Fruit fly (Drosophila melanogaster) whole organism, embryonic: ENCODE measurements around the gene rho-4.
A peak's percentile ranks its signal among the peaks of the same experiment; 100 is the strongest.

Experiments
- Atf-2 ChIP-seq: fragments of 200-800 bp; sonication (Bioruptor generic); optimal IDR thresholded peaks from 2 replicates; lab custom pipeline; 2016; ENCODE audit warnings: missing biosample characterization, missing genetic modification characterization
- Atf6 ChIP-seq: fragments of 200-800 bp; sonication (Bioruptor generic); IDR thresholded peaks from 2 replicates; pipeline ENCODE4 v1.3.6; 2022; ENCODE audit warnings: missing biosample characterization, missing genetic modification characterization
- CG10147 ChIP-seq: fragments of 200-800 bp; sonication (Bioruptor generic); optimal IDR thresholded peaks from 2 replicates; lab custom pipeline; 2019; ENCODE audit warnings: missing biosample characterization, mild to moderate bottlenecking, missing genetic modification characterization, moderate library complexity
- CG10366 ChIP-seq: fragments of 200-800 bp; sonication (Bioruptor generic); IDR thresholded peaks from 2 replicates; pipeline ENCODE4 v1.3.6; 2022; ENCODE audit warnings: missing biosample characterization, missing genetic modification characterization
- CG11723 ChIP-seq: fragments of 200-800 bp; sonication (Bioruptor generic); optimal IDR thresholded peaks from 2 replicates; lab custom pipeline; 2017; ENCODE audit warnings: missing biosample characterization, mild to moderate bottlenecking, missing genetic modification characterization
- CG14710 ChIP-seq: fragments of 200-800 bp; sonication (Bioruptor generic); optimal IDR thresholded peaks from 3 replicates; lab custom pipeline; 2019; ENCODE audit warnings: missing biosample characterization, mild to moderate bottlenecking, missing genetic modification characterization, moderate library complexity
- CG15269 ChIP-seq: fragments of 200-800 bp; sonication (Bioruptor generic); optimal IDR thresholded peaks from 2 replicates; lab custom pipeline; 2018; ENCODE audit warnings: missing biosample characterization, mild to moderate bottlenecking, missing genetic modification characterization, moderate library complexity
- CG15601 ChIP-seq: fragments of 200-800 bp; sonication (Bioruptor generic); optimal IDR thresholded peaks from 3 replicates; lab custom pipeline; 2019; ENCODE audit warnings: missing biosample characterization, mild to moderate bottlenecking, missing genetic modification characterization, moderate library complexity
- CG1647 ChIP-seq: fragments of 200-800 bp; sonication (Bioruptor generic); optimal IDR thresholded peaks from 3 replicates; lab custom pipeline; 2016; ENCODE audit warnings: missing biosample characterization, missing genetic modification characterization
- CG16815 ChIP-seq: fragments of 200-800 bp; sonication (Bioruptor generic); optimal IDR thresholded peaks from 3 replicates; lab custom pipeline; 2017; ENCODE audit warnings: missing biosample characterization, mild to moderate bottlenecking, missing genetic modification characterization
- CG18262 ChIP-seq: fragments of 200-800 bp; optimal IDR thresholded peaks from 3 replicates; lab custom pipeline; 2019; ENCODE audit warnings: missing biosample characterization, mild to moderate bottlenecking, missing genetic modification characterization, moderate library complexity
- CG31388 ChIP-seq: fragments of 200-800 bp; sonication (Bioruptor generic); optimal IDR thresholded peaks from 2 replicates; lab custom pipeline; 2016; ENCODE audit warnings: missing biosample characterization, missing genetic modification characterization
- CG3847 ChIP-seq: fragments of 200-800 bp; sonication (Bioruptor generic); IDR thresholded peaks from 2 replicates; pipeline ENCODE4 v1.3.6; 2022; ENCODE audit warnings: missing biosample characterization, missing genetic modification characterization
- CG6689 ChIP-seq: fragments of 200-800 bp; sonication (Bioruptor generic); IDR thresholded peaks from 2 replicates; pipeline ENCODE4 v1.3.6; 2022; ENCODE audit warnings: missing biosample characterization, missing genetic modification characterization
- CG8290 ChIP-seq, 3 experiments: fragments of 200-800 bp; sonication (Bioruptor generic); optimal IDR thresholded peaks; 2 replicates each; lab custom pipeline; 2016 to 2019; ENCODE audit warnings: missing biosample characterization in 3 of 3, missing genetic modification characterization in 3 of 3, mild to moderate bottlenecking in 2 of 3, moderate library complexity in 1 of 3
- CG9437 ChIP-seq: fragments of 200-800 bp; sonication (Bioruptor generic); optimal IDR thresholded peaks from 2 replicates; lab custom pipeline; 2018; ENCODE audit warnings: missing biosample characterization, mild to moderate bottlenecking, missing genetic modification characterization
- CG9817 ChIP-seq: fragments of 200-800 bp; sonication (Bioruptor generic); optimal IDR thresholded peaks from 2 replicates; lab custom pipeline; 2018; ENCODE audit warnings: missing biosample characterization, mild to moderate bottlenecking, missing genetic modification characterization, moderate library complexity
- CG9932 ChIP-seq: fragments of 200-800 bp; sonication (Bioruptor generic); IDR thresholded peaks from 2 replicates; pipeline ENCODE4 v1.3.6; 2022; ENCODE audit warnings: missing biosample characterization, missing genetic modification characterization
- Chrac-16 ChIP-seq: fragments of 200-800 bp; sonication (Bioruptor generic); optimal IDR thresholded peaks from 3 replicates; lab custom pipeline; 2016; ENCODE audit warnings: missing biosample characterization, missing genetic modification characterization
- CrebB ChIP-seq: fragments of 200-800 bp; sonication (Bioruptor generic); optimal IDR thresholded peaks from 3 replicates; lab custom pipeline; 2018; ENCODE audit warnings: missing biosample characterization, mild to moderate bottlenecking, missing genetic modification characterization
- Deaf1 ChIP-seq: fragments of 200-800 bp; optimal IDR thresholded peaks from 3 replicates; lab custom pipeline; 2019; ENCODE audit warnings: missing biosample characterization, mild to moderate bottlenecking, missing genetic modification characterization, moderate library complexity
- Elba2 ChIP-seq: fragments of 200-800 bp; sonication (Bioruptor generic); optimal IDR thresholded peaks from 3 replicates; lab custom pipeline; 2016; ENCODE audit warnings: missing biosample characterization, missing genetic modification characterization
- HLH3B ChIP-seq: fragments of 200-800 bp; sonication (Bioruptor generic); IDR thresholded peaks from 2 replicates; pipeline ENCODE4 v1.3.6; 2022; ENCODE audit warnings: missing biosample characterization, missing genetic modification characterization
- Hr51 ChIP-seq, 2 experiments: fragments of 200-800 bp; sonication (Bioruptor generic); optimal IDR thresholded peaks; 2 replicates in 1 of 2; 3 replicates in 1 of 2; lab custom pipeline; 2016 to 2018; ENCODE audit warnings: missing biosample characterization in 2 of 2, missing genetic modification characterization in 2 of 2, mild to moderate bottlenecking in 1 of 2, moderate library complexity in 1 of 2
- Kr ChIP-seq: fragments of 200-800 bp; sonication (Bioruptor generic); optimal IDR thresholded peaks from 2 replicates; lab custom pipeline; 2017; ENCODE audit warnings: missing biosample characterization, mild to moderate bottlenecking, missing genetic modification characterization
- Lhr ChIP-seq: fragments of 200-800 bp; sonication (Bioruptor generic); optimal IDR thresholded peaks from 3 replicates; lab custom pipeline; 2017; ENCODE audit warnings: mild to moderate bottlenecking, missing biosample characterization, missing genetic modification reagents, missing genetic modification characterization
- Meics ChIP-seq: fragments of 200-800 bp; sonication (Bioruptor generic); optimal IDR thresholded peaks from 2 replicates; lab custom pipeline; 2017; ENCODE audit warnings: missing biosample characterization, mild to moderate bottlenecking, missing genetic modification characterization
- Myb ChIP-seq: fragments of 200-800 bp; sonication (Bioruptor generic); optimal IDR thresholded peaks from 2 replicates; lab custom pipeline; 2016; ENCODE audit warnings: missing biosample characterization, missing genetic modification characterization
- Opbp ChIP-seq: fragments of 200-800 bp; sonication (Bioruptor generic); IDR thresholded peaks from 3 replicates; pipeline ENCODE4 v1.3.6; 2022; ENCODE audit warnings: missing biosample characterization, missing genetic modification characterization; ENCODE audit not compliant: partially characterized antibody
- Six4 ChIP-seq: fragments of 200-800 bp; sonication (Bioruptor generic); optimal IDR thresholded peaks from 2 replicates; lab custom pipeline; 2016; ENCODE audit warnings: missing biosample characterization, missing genetic modification characterization
- Sox100B ChIP-seq: fragments of 200-800 bp; sonication (Bioruptor generic); optimal IDR thresholded peaks from 3 replicates; lab custom pipeline; 2018; ENCODE audit warnings: missing biosample characterization, mild to moderate bottlenecking, missing genetic modification characterization
- az2 ChIP-seq: fragments of 200-800 bp; sonication (Bioruptor generic); optimal IDR thresholded peaks from 3 replicates; lab custom pipeline; 2016; ENCODE audit warnings: missing biosample characterization, missing genetic modification characterization
- br ChIP-seq: fragments of >200 bp; optimal IDR thresholded peaks from 2 replicates; lab custom pipeline; 2017
- cad ChIP-seq: fragments of >200 bp; optimal IDR thresholded peaks from 2 replicates; lab custom pipeline; 2017; ENCODE audit warnings: missing biosample characterization, missing genetic modification characterization
- cato ChIP-seq: fragments of 200-800 bp; sonication (Bioruptor generic); optimal IDR thresholded peaks from 2 replicates; lab custom pipeline; 2016; ENCODE audit warnings: missing biosample characterization, missing genetic modification characterization, borderline replicate concordance
- cg ChIP-seq: fragments of 200-800 bp; sonication (Bioruptor generic); optimal IDR thresholded peaks from 3 replicates; lab custom pipeline; 2019; ENCODE audit warnings: missing biosample characterization, mild to moderate bottlenecking, missing genetic modification characterization, moderate library complexity
- crc ChIP-seq: fragments of 200-800 bp; sonication (Bioruptor generic); optimal IDR thresholded peaks from 2 replicates; lab custom pipeline; 2016; ENCODE audit warnings: missing biosample characterization, missing genetic modification characterization
- danr ChIP-seq: fragments of 200-800 bp; sonication (Bioruptor generic); IDR thresholded peaks from 2 replicates; pipeline ENCODE4 v1.3.6; 2022; ENCODE audit warnings: missing biosample characterization, missing genetic modification characterization
- dm ChIP-seq: fragments of 200-800 bp; sonication (Bioruptor generic); optimal IDR thresholded peaks from 3 replicates; lab custom pipeline; 2016; ENCODE audit warnings: missing biosample characterization, missing genetic modification characterization
- dysf ChIP-seq: fragments of 200-800 bp; sonication (Bioruptor generic); IDR thresholded peaks from 3 replicates; pipeline ENCODE4 v1.3.6; 2022; ENCODE audit warnings: missing biosample characterization, missing genetic modification characterization
- esg ChIP-seq: fragments of 200-800 bp; sonication (Bioruptor generic); conservative IDR thresholded peaks from 2 replicates; pipeline ENCODE4 v1.3.6; 2022; ENCODE audit warnings: missing biosample characterization, missing genetic modification characterization
- hkb ChIP-seq, 2 experiments: fragments of 200-800 bp in 1 of 2; fragments of >200 bp in 1 of 2; sonication (Bioruptor generic) in 1 of 2; IDR thresholded peaks in 1 of 2; optimal IDR thresholded peaks in 1 of 2; 2 replicates each; pipeline versions ENCODE4 v1.3.6 to Lab custom; 2017 to 2022; ENCODE audit warnings: missing biosample characterization in 1 of 2, missing genetic modification characterization in 1 of 2
- nau ChIP-seq: fragments of 200-800 bp; sonication (Bioruptor generic); optimal IDR thresholded peaks from 3 replicates; lab custom pipeline; 2017; ENCODE audit warnings: missing biosample characterization, mild to moderate bottlenecking, missing genetic modification characterization, missing genetic modification reagents
- p53 ChIP-seq: fragments of 200-800 bp; sonication (Bioruptor generic); optimal IDR thresholded peaks from 2 replicates; lab custom pipeline; 2016; ENCODE audit warnings: missing biosample characterization, missing genetic modification characterization
- peb ChIP-seq: fragments of 200-800 bp; sonication (Bioruptor generic); IDR thresholded peaks from 2 replicates; pipeline ENCODE4 v1.3.6; 2022; ENCODE audit warnings: missing biosample characterization, missing genetic modification characterization
- pfk ChIP-seq: fragments of 200-800 bp; sonication (Bioruptor generic); optimal IDR thresholded peaks from 2 replicates; lab custom pipeline; 2018; ENCODE audit warnings: missing biosample characterization, mild to moderate bottlenecking, missing genetic modification characterization, moderate library complexity
- schlank ChIP-seq: fragments of 200-800 bp; sonication (Bioruptor generic); optimal IDR thresholded peaks from 2 replicates; lab custom pipeline; 2018; ENCODE audit warnings: missing biosample characterization, mild to moderate bottlenecking, missing genetic modification characterization
- sd ChIP-seq: fragments of 200-800 bp; sonication (Bioruptor generic); optimal IDR thresholded peaks from 3 replicates; lab custom pipeline; 2018; ENCODE audit warnings: missing biosample characterization, mild to moderate bottlenecking, missing genetic modification characterization, moderate library complexity
- stc ChIP-seq: fragments of 200-800 bp; sonication (Bioruptor generic); IDR thresholded peaks from 2 replicates; pipeline ENCODE4 v1.3.6; 2022; ENCODE audit warnings: missing biosample characterization, missing genetic modification characterization
- tin ChIP-seq: fragments of 200-800 bp; sonication (Bioruptor generic); optimal IDR thresholded peaks from 3 replicates; lab custom pipeline; 2016; ENCODE audit warnings: missing biosample characterization, missing genetic modification characterization

The rho-4 gene

DNA sequence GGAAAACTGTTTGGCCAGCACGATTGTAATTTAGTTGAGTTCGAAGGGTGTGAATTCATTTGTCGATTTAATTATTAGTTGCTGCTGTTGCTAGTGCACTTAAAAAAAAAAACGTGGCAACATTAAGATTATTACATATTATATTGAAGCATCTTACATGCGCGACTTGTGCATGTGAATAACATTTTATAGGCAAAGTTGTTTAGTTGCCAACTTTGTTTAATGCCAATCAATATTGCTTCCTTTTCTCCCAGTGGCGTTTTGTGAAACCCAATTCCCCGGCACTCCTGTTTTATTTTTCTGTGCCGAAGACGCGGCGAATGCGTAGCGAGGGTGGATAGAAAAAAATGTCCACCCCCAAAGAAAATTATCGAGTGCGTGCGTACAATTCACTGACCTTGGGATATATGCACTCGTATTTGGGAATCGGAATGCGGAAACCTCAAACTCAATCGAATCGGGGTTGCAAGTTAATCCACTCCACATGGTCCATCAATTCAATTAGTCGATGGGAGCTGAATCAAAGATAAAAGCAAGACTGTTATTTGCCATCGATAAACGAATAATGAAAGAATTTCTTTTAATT lies 29.4 kb downstream of the rho-4 start (continued):
- TF ChIP-seq Opbp (GFP tag; lab: Robert Waterston, UW) (no peak), Sox100B (GFP tag; lab: Kevin White, UChicago) (peak; percentile 43), schlank (tag; lab: Kevin White, UChicago) (no peak), p53 (no peak), sd (tag; lab: Kevin White, UChicago) (no peak), dm (GFP tag; lab: Kevin White, UChicago) (peak; percentile 2), cg (GFP tag; lab: Kevin White, UChicago) (no peak), danr (GFP tag; lab: Robert Waterston, UW) (no peak), CG9932 (GFP tag; lab: Robert Waterston, UW) (no peak), Myb (GFP tag; lab: Kevin White, UChicago) (no peak), Six4 (GFP tag; lab: Kevin White, UChicago) (peak; percentile 29), CG6689 (GFP tag; lab: Robert Waterston, UW) (peak; percentile 67), CG1647 (GFP tag; lab: Kevin White, UChicago) (peak; percentile 29), CG10366 (peak; percentile 19; the same call in 1 of the 2 replicates), CG31388 (GFP tag; lab: Kevin White, UChicago) (peak; percentile 33), esg (GFP tag; lab: Robert Waterston, UW) (peak; percentile 40), Kr (GFP tag; lab: Kevin White, UChicago) (no peak), nau (peak; percentile 8), CG16815 (GFP tag; lab: Kevin White, UChicago) (peak; percentile 47), hkb (optimal IDR thresholded peaks at IDR 0.05; lab: Kevin White, UChicago) (no peak), hkb (GFP tag; IDR thresholded peaks at IDR 0.05; lab: Robert Waterston, UW) (peak; percentile 69), CG18262 (tag; lab: Kevin White, UChicago) (peak; percentile 64), az2 (peak; percentile 64), cato (GFP tag; lab: Kevin White, UChicago) (no peak), CG10147 (GFP tag; lab: Kevin White, UChicago) (no peak), dysf (GFP tag; lab: Robert Waterston, UW) (peak; percentile 33; the same call in 1 of the 3 replicates), CG9817 (tag; lab: Kevin White, UChicago) (peak; percentile 12), stc (no peak), CG8290 (GFP tag; optimal IDR thresholded peaks at IDR 0.05; lab: Kevin White, UChicago) (peak; percentile 24), CG8290 (tag; optimal IDR thresholded peaks at IDR 0.05; lab: Kevin White, UChicago) (peak in 1 of 2 experiments; percentile 39), CrebB (tag; lab: Kevin White, UChicago) (no peak), cad (GFP tag; lab: Kevin White, UChicago) (no peak), CG14710 (tag; lab: Kevin White, UChicago) (peak; percentile 69), HLH3B (GFP tag; lab: Robert Waterston, UW) (peak; percentile 59), CG11723 (GFP tag; lab: Kevin White, UChicago) (peak; percentile 28), tin (GFP tag; lab: Kevin White, UChicago) (peak; percentile 60), Chrac-16 (peak; percentile 46), CG15269 (tag; lab: Kevin White, UChicago) (peak; percentile 3), peb (peak; percentile 35; the same call in 1 of the 2 replicates), Meics (GFP tag; lab: Kevin White, UChicago) (no peak), Lhr (peak; percentile 14), crc (no peak), CG3847 (GFP tag; lab: Robert Waterston, UW) (no peak), Hr51 (GFP tag; optimal IDR thresholded peaks at IDR 0.05; lab: Kevin White, UChicago) (peak; percentile 2 to 46), br (lab: Kevin White, UChicago) (no peak), CG15601 (tag; lab: Kevin White, UChicago) (peak; percentile 50), CG9437 (GFP tag; lab: Kevin White, UChicago) (no peak), Atf-2 (no peak), Atf6 (GFP tag; lab: Robert Waterston, UW) (peak; percentile 36; the same call in 1 of the 2 replicates), Deaf1 (tag; lab: Kevin White, UChicago) (no peak), pfk (GFP tag; lab: Kevin White, UChicago) (no peak), Elba2 (GFP tag; lab: Kevin White, UChicago) (no peak)
